Fruit fly (Drosophila melanogaster) S2 (cell line): Measurements from ENCODE around the gene Arl8.

Experiments
- CG8478 ChIP-seq: fragments of >200 bp; optimal IDR thresholded peaks from 2 replicates; lab custom pipeline; 2018
- CTCF ChIP-seq, 2 experiments: fragments of >200 bp; optimal IDR thresholded peaks; 2 replicates each; lab custom pipeline; 2018

DNA sequence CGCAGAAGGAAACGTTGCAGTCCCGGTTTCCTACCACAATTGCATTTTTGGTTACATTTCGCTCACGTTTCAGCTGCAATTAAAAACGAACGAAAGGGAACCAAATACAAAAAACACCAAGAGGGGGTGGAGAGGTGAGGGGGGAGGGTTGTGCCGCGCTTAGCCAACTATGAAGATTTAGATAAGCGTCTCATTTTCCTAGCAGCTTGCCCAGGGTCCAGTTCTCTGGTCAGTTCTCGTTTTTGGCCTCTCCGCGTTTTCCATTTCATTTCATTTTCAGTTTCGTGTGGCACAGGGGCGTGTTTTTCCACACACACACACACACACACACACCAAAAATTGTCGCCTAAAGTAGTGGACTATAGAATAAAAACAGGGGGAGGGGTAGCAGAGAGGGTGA is 11.7 kb downstream of the Arl8 start:
- TF ChIP-seq CG8478 (lab: Kevin White, UChicago): no peak
- TF ChIP-seq CTCF (optimal IDR thresholded peaks at IDR 0.05; lab: Kevin White, UChicago): no peak
